Worm (Caenorhabditis elegans) whole organism, L2 larva: ENCODE measurements around the gene nhr-251.

Experiments
- alr-1 ChIP-seq: fragments of 150-350 bp; optimal IDR thresholded peaks from 2 replicates; lab custom pipeline; 2014; ENCODE audit warnings: missing biosample characterization, missing genetic modification characterization
- blmp-1 ChIP-seq: sonication (generic microtip); optimal IDR thresholded peaks from 2 replicates; lab custom pipeline; 2017; ENCODE audit warnings: missing genetic modification characterization, mild to moderate bottlenecking, missing compliant biosample characterization, antibody characterized with exemption, moderate library complexity; ENCODE audit not compliant: insufficient read depth
- fos-1 ChIP-seq: fragments of 150-350 bp; optimal IDR thresholded peaks from 2 replicates; lab custom pipeline; 2014; ENCODE audit warnings: missing biosample characterization, missing genetic modification characterization
- lin-11 ChIP-seq: fragments of 150-350 bp; sonication (generic microtip); optimal IDR thresholded peaks from 2 replicates; lab custom pipeline; 2014; ENCODE audit warnings: missing biosample characterization, missing genetic modification characterization, inconsistent platforms, mixed read lengths
- lin-39 ChIP-seq: fragments of 150-350 bp; optimal IDR thresholded peaks from 2 replicates; lab custom pipeline; 2014; ENCODE audit warnings: missing biosample characterization, missing genetic modification reagents, missing genetic modification characterization
- lsy-2 ChIP-seq, 2 experiments: fragments of 150-350 bp in 1 of 2; sonication (generic microtip) in 1 of 2; optimal IDR thresholded peaks; 2 replicates each; lab custom pipeline; 2014 to 2017; ENCODE audit warnings: missing biosample characterization in 2 of 2, missing genetic modification characterization in 2 of 2
- mab-5 ChIP-seq: fragments of 150-350 bp; optimal IDR thresholded peaks from 2 replicates; lab custom pipeline; 2014; ENCODE audit warnings: missing biosample characterization, missing genetic modification characterization
- mdl-1 ChIP-seq, 2 experiments: fragments of 150-350 bp in 1 of 2; sonication (generic microtip) in 1 of 2; optimal IDR thresholded peaks; 2 replicates each; lab custom pipeline; 2017; ENCODE audit warnings: missing biosample characterization in 2 of 2, missing genetic modification characterization in 2 of 2
- nhr-129 ChIP-seq: fragments of 150-350 bp; optimal IDR thresholded peaks from 2 replicates; lab custom pipeline; 2014; ENCODE audit warnings: missing biosample characterization, missing genetic modification characterization
- nhr-6 ChIP-seq: fragments of 150-350 bp; optimal IDR thresholded peaks from 2 replicates; lab custom pipeline; 2014; ENCODE audit warnings: missing biosample characterization, missing genetic modification characterization
- sem-4 ChIP-seq: fragments of 150-350 bp; optimal IDR thresholded peaks from 2 replicates; lab custom pipeline; 2014; ENCODE audit warnings: missing biosample characterization, missing genetic modification reagents, missing genetic modification characterization
- skn-1 ChIP-seq: sonication (generic microtip); optimal IDR thresholded peaks from 2 replicates; lab custom pipeline; 2017; ENCODE audit warnings: missing biosample characterization, missing genetic modification characterization
- sma-3 ChIP-seq: sonication (generic microtip); optimal IDR thresholded peaks from 2 replicates; lab custom pipeline; 2016; ENCODE audit warnings: missing genetic modification reagents, missing genetic modification characterization, missing compliant biosample characterization
- unc-55 ChIP-seq: fragments of 150-350 bp; sonication (generic microtip); optimal IDR thresholded peaks from 3 replicates; lab custom pipeline; 2014; ENCODE audit warnings: missing biosample characterization, missing genetic modification reagents, missing genetic modification characterization
- ztf-1 ChIP-seq: fragments of 200-800 bp; sonication (Bioruptor generic); conservative IDR thresholded peaks from 2 replicates; pipeline ENCODE4 v1.3.6; 2022; ENCODE audit warnings: missing genetic modification characterization, missing compliant biosample characterization
- ztf-11 ChIP-seq: sonication (generic microtip); optimal IDR thresholded peaks from 2 replicates; lab custom pipeline; 2017; ENCODE audit warnings: missing biosample characterization, missing genetic modification characterization

The nhr-251 gene

ce11 chrV:646888-647287 lies 46.6 kb downstream of the nhr-251 start, which contains the start of gene ugt-42:
Gene ugt-42, plus strand, starts transcription at chrV:647188.
- TF ChIP-seq nhr-6 (tag; lab: Kevin White, UChicago): no peak
- TF ChIP-seq lin-39 (tag; lab: Kevin White, UChicago): no peak
- TF ChIP-seq ztf-1 (GFP tag; lab: Robert Waterston, UW): no peak
- no peak for TF ChIP-seq blmp-1 (tag; lab: Kevin White, UChicago)
- TF ChIP-seq mab-5 (tag; lab: Kevin White, UChicago): no peak
- TF ChIP-seq alr-1 (tag; lab: Kevin White, UChicago): no peak
- TF ChIP-seq lin-11: no peak
- no peak for TF ChIP-seq fos-1 (tag; lab: Kevin White, UChicago)
- TF ChIP-seq nhr-129: no peak
- TF ChIP-seq mdl-1 (tag; optimal IDR thresholded peaks at IDR 0.05; lab: Kevin White, UChicago): no peak
- TF ChIP-seq skn-1 (tag; lab: Kevin White, UChicago): no peak
- no peak for TF ChIP-seq sma-3 (GFP tag; lab: Kevin White, UChicago)
- no peak for TF ChIP-seq ztf-11
- TF ChIP-seq lsy-2 (tag; optimal IDR thresholded peaks at IDR 0.05; lab: Kevin White, UChicago): no peak
- TF ChIP-seq sem-4 (tag; lab: Kevin White, UChicago): no peak
- no peak for TF ChIP-seq unc-55 (GFP tag; lab: Kevin White, UChicago)
- TF ChIP-seq, all 48 proteins: peak for 0
